Fruit fly (Drosophila melanogaster): ENCODE results near the gene CG32269.

The CG32269 gene

dm6 chr3L:3197464-3197863, 11.3 kb downstream of the CG32269 start, which contains the start of gene CG14966 (continued):
- TF ChIP-seq CG43689 (GFP tag; IDR thresholded peaks at IDR 0.05) (no peak), Sox102F (GFP tag; optimal IDR thresholded peaks at IDR 0.05) (no peak), CG14050 (GFP tag; IDR thresholded peaks at IDR 0.05) (no peak), Ravus (GFP tag; IDR thresholded peaks at IDR 0.05) (no peak), Meics (GFP tag; optimal IDR thresholded peaks at IDR 0.05) (peak; percentile 38), phol (tag; optimal IDR thresholded peaks at IDR 0.05) (peak; percentile 35), Xrp1 (GFP tag; IDR thresholded peaks at IDR 0.05) (no peak), CG12104 (GFP tag; optimal IDR thresholded peaks at IDR 0.05) (no peak), repo (GFP tag; optimal IDR thresholded peaks at IDR 0.05) (no peak), tx (GFP tag; optimal IDR thresholded peaks at IDR 0.05) (no peak), Max (GFP tag; optimal IDR thresholded peaks at IDR 0.05) (peak; percentile 36), bab2 (GFP tag; optimal IDR thresholded peaks at IDR 0.05) (peak; percentile 10), tup (GFP tag; optimal IDR thresholded peaks at IDR 0.05) (no peak), hb (GFP tag; IDR thresholded peaks at IDR 0.05; ENCODE audit: partially characterized antibody) (peak; percentile 78; the same call in 2 of the 3 replicates), B-H1 (GFP tag; IDR thresholded peaks at IDR 0.05) (no peak), her (GFP tag; optimal IDR thresholded peaks at IDR 0.05) (no peak), crp (GFP tag; optimal IDR thresholded peaks at IDR 0.05) (peak; percentile 84 to 98), CG4820 (GFP tag; optimal IDR thresholded peaks at IDR 0.05) (no peak), Scr (GFP tag; IDR thresholded peaks at IDR 0.05; ENCODE audit: partially characterized antibody) (peak; percentile 89), CG7987 (GFP tag; optimal IDR thresholded peaks at IDR 0.05) (peak; percentile 2), CG1792 (GFP tag; optimal IDR thresholded peaks at IDR 0.05) (no peak), pum (GFP tag; optimal IDR thresholded peaks at IDR 0.05) (peak; percentile 38), seq (GFP tag; IDR thresholded peaks at IDR 0.05) (no peak), CG16863 (GFP tag; optimal IDR thresholded peaks at IDR 0.05) (no peak), Bgb (GFP tag; IDR thresholded peaks at IDR 0.05; ENCODE audit: partially characterized antibody) (peak; percentile 96), gt (GFP tag; IDR thresholded peaks at IDR 0.05) (no peak), tap (tag; optimal IDR thresholded peaks at IDR 0.05) (no peak), sc (optimal IDR thresholded peaks at IDR 0.05) (no peak), sc (GFP tag; optimal IDR thresholded peaks at IDR 0.05) (no peak), CG1832 (GFP tag; optimal IDR thresholded peaks at IDR 0.05) (no peak), toy (GFP tag; IDR thresholded peaks at IDR 0.05) (no peak), yki (optimal IDR thresholded peaks at IDR 0.05) (no peak), CG30431 (GFP tag; optimal IDR thresholded peaks at IDR 0.05) (no peak), Tbp (GFP tag; optimal IDR thresholded peaks at IDR 0.05) (no peak), crc (GFP tag; optimal IDR thresholded peaks at IDR 0.05) (no peak), CG18619 (GFP tag; optimal IDR thresholded peaks at IDR 0.05) (no peak), CG15269 (tag; optimal IDR thresholded peaks at IDR 0.05) (peak; percentile 12), slou (GFP tag; optimal IDR thresholded peaks at IDR 0.05) (no peak), CG7271 (tag; optimal IDR thresholded peaks at IDR 0.05) (no peak), CG8290 (GFP tag; optimal IDR thresholded peaks at IDR 0.05) (peak; percentile 5), CG8290 (tag; optimal IDR thresholded peaks at IDR 0.05) (peak in 1 of 2 experiments; percentile 71), chm (GFP tag; IDR thresholded peaks at IDR 0.05) (peak; percentile 30; the same call in 1 of the 2 replicates), tna (GFP tag; IDR thresholded peaks at IDR 0.05; ENCODE audit: partially characterized antibody) (peak; percentile 51; the same call in 1 of the 2 replicates), CG12299 (tag; optimal IDR thresholded peaks at IDR 0.05) (no peak)

DNA sequence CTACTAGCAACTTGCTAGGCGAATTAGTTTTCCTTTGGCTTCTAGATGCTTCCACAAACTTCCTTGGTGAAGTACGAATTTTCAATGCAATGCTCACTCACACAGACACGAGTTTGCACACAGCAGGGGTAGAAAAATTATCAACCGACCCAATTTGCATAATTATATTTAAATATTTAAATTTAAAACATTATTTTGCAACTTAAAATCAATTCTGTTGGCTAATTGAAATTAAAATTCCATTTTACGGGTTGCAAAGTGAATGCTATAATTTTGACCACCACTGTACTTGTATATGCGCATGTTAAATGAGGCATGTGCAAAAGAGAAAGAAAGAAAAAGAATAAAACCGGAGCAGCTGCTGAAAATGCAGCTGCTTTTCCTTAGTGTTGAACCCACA, 14.7 kb downstream of the CG32269 start:
- TF ChIP-seq CG2116 (GFP tag; optimal IDR thresholded peaks at IDR 0.05) (peak; percentile 66), mld (GFP tag; IDR thresholded peaks at IDR 0.05; ENCODE audit: partially characterized antibody) (no peak), CG30020 (tag; optimal IDR thresholded peaks at IDR 0.05) (peak; percentile 48), CG4617 (GFP tag; optimal IDR thresholded peaks at IDR 0.05; ENCODE audit: borderline replicate concordance) (peak; percentile 61), fd102C (GFP tag; optimal IDR thresholded peaks at IDR 0.05) (peak; percentile 85), Lpt (GFP tag; optimal IDR thresholded peaks at IDR 0.05) (no peak), prd (optimal IDR thresholded peaks at IDR 0.05) (no peak), prd (GFP tag; IDR thresholded peaks at IDR 0.05) (peak; percentile 97), CG17385 (GFP tag; optimal IDR thresholded peaks at IDR 0.05) (peak; percentile 92), CG13624 (GFP tag; optimal IDR thresholded peaks at IDR 0.05) (peak; percentile 23), BEAF-32 (GFP tag; optimal IDR thresholded peaks at IDR 0.05) (no peak), Dad (GFP tag; optimal IDR thresholded peaks at IDR 0.05) (peak; percentile 58)
